Worm (Caenorhabditis elegans) whole organism, L4/young adult: Measurements from ENCODE around the gene flp-24.

ENCODE experiments used
- W03F9.2 ChIP-seq: fragments of 150-350 bp; optimal IDR thresholded peaks from 2 replicates; lab custom pipeline; 2014; ENCODE audit warnings: missing biosample characterization, missing genetic modification characterization
- dao-5 ChIP-seq: sonication (generic microtip); optimal IDR thresholded peaks from 2 replicates; lab custom pipeline; 2016; ENCODE audit warnings: missing genotype, missing genetic modification characterization, moderate library complexity, missing compliant biosample characterization

DNA sequence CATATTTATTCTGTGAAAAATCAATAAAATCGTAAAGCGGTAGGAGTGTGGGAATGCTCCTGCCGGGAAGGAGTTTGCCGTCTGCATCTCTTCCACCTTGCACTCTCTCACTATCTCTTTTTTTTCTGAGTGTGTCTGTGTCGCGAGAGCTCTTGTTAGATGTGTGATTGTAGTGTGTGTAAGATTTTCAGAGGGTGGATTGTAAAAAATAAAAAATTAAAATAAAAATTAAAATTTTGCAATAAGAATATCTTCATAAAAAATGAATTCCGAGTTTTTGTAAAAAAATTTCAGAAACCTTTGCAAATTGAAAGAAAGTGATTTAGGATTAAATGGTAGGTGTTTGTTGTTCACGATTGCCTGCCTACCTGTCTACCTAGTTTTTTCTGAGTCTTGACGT is 28.5 kb upstream of the flp-24 start, which contains the start of gene sel-15:
- TF ChIP-seq W03F9.2 (tag; lab: Kevin White, UChicago) (no peak), dao-5 (tag; lab: Kevin White, UChicago) (no peak)
